Fruit fly (Drosophila melanogaster): Measurements from ENCODE around the gene CG11151.

Gene CG11151

DNA sequence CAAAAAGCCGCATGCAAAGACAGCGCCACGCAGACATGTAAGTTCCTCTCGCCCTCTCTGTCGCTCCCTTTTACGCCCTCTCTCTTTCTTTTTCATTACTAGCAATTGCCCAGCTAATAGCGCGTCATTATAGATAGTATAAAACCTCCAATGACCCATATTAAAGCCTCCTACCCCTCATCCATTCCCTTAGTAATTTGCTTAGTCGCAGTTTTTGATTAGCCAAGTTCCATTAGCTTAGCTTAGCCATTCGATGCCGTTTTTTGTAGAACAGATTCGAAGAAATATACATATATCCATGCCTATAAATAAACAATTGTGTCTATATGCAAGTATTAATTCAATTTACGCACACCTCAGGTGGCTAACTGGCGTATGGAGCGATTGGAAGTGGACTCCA is 31.2 kb downstream of the CG11151 start:
- TF ChIP-seq CG9797 (GFP tag; optimal IDR thresholded peaks at IDR 0.05), result no peak
- no peak for TF ChIP-seq nau (GFP tag; optimal IDR thresholded peaks at IDR 0.05)
- TF ChIP-seq sob (GFP tag; IDR thresholded peaks at IDR 0.05), result no peak
- TF ChIP-seq lab (GFP tag; optimal IDR thresholded peaks at IDR 0.05), result no peak

- no peak for TF ChIP-seq Sry-δ (GFP tag; optimal IDR thresholded peaks at IDR 0.05)
Observed at dm6 chrX:13778568-13778967, 39.0 kb downstream of the CG11151 start.

DNA sequence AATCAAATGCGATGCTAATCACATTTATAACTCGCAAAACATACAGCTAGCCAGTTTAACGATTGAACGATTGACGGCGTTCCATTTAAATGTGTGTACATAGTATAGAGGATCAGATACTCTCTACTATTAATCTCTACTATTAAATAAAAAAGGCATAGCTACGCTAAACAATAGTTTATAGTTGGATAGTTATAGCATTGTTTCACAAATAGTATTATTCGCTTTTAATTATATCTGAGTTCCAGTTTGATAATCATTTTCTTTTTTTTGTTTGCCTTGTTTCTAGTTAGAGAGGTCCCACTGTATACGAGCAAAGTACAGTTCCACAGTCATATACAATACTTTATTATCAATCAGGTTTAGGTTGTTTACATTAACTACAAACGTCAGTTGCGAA is 40.2 kb downstream of the CG11151 start:
- TF ChIP-seq CG2889 (GFP tag; IDR thresholded peaks at IDR 0.05) (no peak), CG18476 (GFP tag; optimal IDR thresholded peaks at IDR 0.05) (no peak), ssp (GFP tag; IDR thresholded peaks at IDR 0.05) (no peak), Dll (GFP tag; IDR thresholded peaks at IDR 0.05; ENCODE audit: partially characterized antibody) (no peak), CG32772 (GFP tag; IDR thresholded peaks at IDR 0.05) (no peak), CG13287 (GFP tag; IDR thresholded peaks at IDR 0.05; ENCODE audit: partially characterized antibody) (no peak), dati (GFP tag; IDR thresholded peaks at IDR 0.05) (no peak), CG3281 (GFP tag; optimal IDR thresholded peaks at IDR 0.05) (no peak), Optix (GFP tag; IDR thresholded peaks at IDR 0.05) (no peak), CG17829 (tag; optimal IDR thresholded peaks at IDR 0.05) (no peak), CG8944 (GFP tag; optimal IDR thresholded peaks at IDR 0.05) (no peak), ato (GFP tag; IDR thresholded peaks at IDR 0.05; ENCODE audit: partially characterized antibody) (no peak), CG8281 (tag; optimal IDR thresholded peaks at IDR 0.05) (peak; percentile 40), row (GFP tag; IDR thresholded peaks at IDR 0.05) (peak; percentile 47), sens (GFP tag) (peak; percentile 46), CG4328 (GFP tag; optimal IDR thresholded peaks at IDR 0.05) (no peak), slbo (GFP tag; IDR thresholded peaks at IDR 0.05) (peak; percentile 15; the same call in 1 of the 2 replicates), Drgx (GFP tag; IDR thresholded peaks at IDR 0.05) (0 out of 2 replicates have a peak, but pooled peaks have one; percentile 29), nom (GFP tag; optimal IDR thresholded peaks at IDR 0.05) (peak; percentile 63), exex (tag; optimal IDR thresholded peaks at IDR 0.05) (peak; percentile 17), bigmax (GFP tag; optimal IDR thresholded peaks at IDR 0.05) (no peak), CG32532 (GFP tag; IDR thresholded peaks at IDR 0.05) (peak; percentile 13; the same call in 1 of the 2 replicates), gem (tag; optimal IDR thresholded peaks at IDR 0.05) (peak; percentile 22), PHDP (tag; optimal IDR thresholded peaks at IDR 0.05) (peak; percentile 8), mam (GFP tag; optimal IDR thresholded peaks at IDR 0.05) (no peak), Asciz (GFP tag; optimal IDR thresholded peaks at IDR 0.05) (no peak), D19B (GFP tag; optimal IDR thresholded peaks at IDR 0.05) (peak; percentile 7), CG14441 (GFP tag; IDR thresholded peaks at IDR 0.05) (no peak), CG10462 (GFP tag; optimal IDR thresholded peaks at IDR 0.05) (no peak), chinmo (GFP tag; IDR thresholded peaks at IDR 0.05; ENCODE audit: partially characterized antibody) (no peak), abd-A (tag; optimal IDR thresholded peaks at IDR 0.05) (no peak), CG9215 (GFP tag; IDR thresholded peaks at IDR 0.05) (no peak), Atf6 (GFP tag; IDR thresholded peaks at IDR 0.05) (peak; percentile 12; the same call in 1 of the 2 replicates), corto (GFP tag; optimal IDR thresholded peaks at IDR 0.05) (no peak), cwo (GFP tag; optimal IDR thresholded peaks at IDR 0.05) (peak; percentile 5), CG2120 (GFP tag; optimal IDR thresholded peaks at IDR 0.05) (peak; percentile 50), grau (tag; optimal IDR thresholded peaks at IDR 0.05) (peak; percentile 82), CG34376 (GFP tag; optimal IDR thresholded peaks at IDR 0.05) (peak; percentile 16), seq (GFP tag; IDR thresholded peaks at IDR 0.05) (peak; percentile 9; the same call in 1 of the 2 replicates), bab2 (GFP tag; optimal IDR thresholded peaks at IDR 0.05) (no peak), Xbp1 (GFP tag; optimal IDR thresholded peaks at IDR 0.05) (no peak), CG11695 (GFP tag; IDR thresholded peaks at IDR 0.05) (0 out of 3 replicates have a peak, but pooled peaks have one; percentile 21)
